Worm (Caenorhabditis elegans) whole organism, L4 larva: ENCODE results near the gene pgph-1.

Experiments
- D1046.2 ChIP-seq: fragments of 200-800 bp; sonication (Bioruptor generic); IDR thresholded peaks from 2 replicates; pipeline ENCODE4 v1.3.6; 2022; ENCODE audit warnings: missing genetic modification characterization, missing compliant biosample characterization
- F37D6.2 ChIP-seq: sonication (generic microtip); optimal IDR thresholded peaks from 2 replicates; lab custom pipeline; 2016; ENCODE audit warnings: mild to moderate bottlenecking, missing genetic modification characterization, missing compliant biosample characterization
- F49E8.2 ChIP-seq: sonication (generic microtip); optimal IDR thresholded peaks from 2 replicates; lab custom pipeline; 2016; ENCODE audit warnings: missing compliant biosample characterization, mild to moderate bottlenecking, missing genetic modification characterization, borderline replicate concordance
- aha-1 ChIP-seq: fragments of 150-350 bp; peaks from one replicate; lab custom pipeline; 2014; ENCODE audit warnings: missing biosample characterization, missing genetic modification characterization
- ama-1 ChIP-seq: fragments of 150-350 bp; optimal IDR thresholded peaks from 2 replicates; lab custom pipeline; 2014; ENCODE audit warnings: inconsistent platforms, mixed read lengths
- ceh-62 ChIP-seq: sonication (generic microtip); optimal IDR thresholded peaks from 2 replicates; lab custom pipeline; 2017; ENCODE audit warnings: missing biosample characterization, missing genetic modification characterization
- ceh-82 ChIP-seq: sonication (generic microtip); optimal IDR thresholded peaks from 2 replicates; lab custom pipeline; 2017; ENCODE audit warnings: missing biosample characterization, missing genetic modification characterization
- cey-2 ChIP-seq: sonication (generic microtip); optimal IDR thresholded peaks from 3 replicates; lab custom pipeline; 2017; ENCODE audit warnings: missing genetic modification characterization, mild to moderate bottlenecking, missing compliant biosample characterization, antibody characterized with exemption, borderline replicate concordance; ENCODE audit not compliant: insufficient read depth
- daf-16 ChIP-seq, 3 experiments: sonication (generic microtip); optimal IDR thresholded peaks; 2 replicates each; lab custom pipeline; 2016 to 2017; ENCODE audit warnings: missing genetic modification characterization in 3 of 3, missing genetic modification reagents in 3 of 3, mild to moderate bottlenecking in 2 of 3, missing compliant biosample characterization in 2 of 3, missing biosample characterization in 1 of 3, moderate library complexity in 1 of 3
- daf-8 ChIP-seq: fragments of 200-800 bp; sonication (Bioruptor generic); IDR thresholded peaks from 2 replicates; pipeline ENCODE4 v1.3.6; 2022; ENCODE audit warnings: missing genetic modification characterization, missing compliant biosample characterization
- dmd-6 ChIP-seq: fragments of 200-800 bp; sonication (Bioruptor generic); IDR thresholded peaks from 2 replicates; pipeline ENCODE4 v1.3.6; 2022; ENCODE audit warnings: missing genetic modification reagents, missing genetic modification characterization, missing compliant biosample characterization
- dve-1 ChIP-seq: sonication (generic microtip); optimal IDR thresholded peaks from 2 replicates; lab custom pipeline; 2017; ENCODE audit warnings: antibody characterized with exemption, mild to moderate bottlenecking, missing genetic modification characterization, missing compliant biosample characterization; ENCODE audit not compliant: insufficient read depth
- fkh-10 ChIP-seq: fragments of 150-350 bp; optimal IDR thresholded peaks from 2 replicates; lab custom pipeline; 2014; ENCODE audit warnings: missing biosample characterization, missing genetic modification reagents, missing genetic modification characterization
- fos-1 ChIP-seq: fragments of 150-350 bp; optimal IDR thresholded peaks from 2 replicates; lab custom pipeline; 2014; ENCODE audit warnings: missing biosample characterization, missing genetic modification characterization
- gei-8 ChIP-seq: fragments of 200-800 bp; sonication (Bioruptor generic); optimal IDR thresholded peaks from 2 replicates; lab custom pipeline; 2018; ENCODE audit warnings: mild to moderate bottlenecking, missing genetic modification characterization, missing compliant biosample characterization
- hlh-11 ChIP-seq: fragments of 200-800 bp; sonication (Bioruptor generic); optimal IDR thresholded peaks from 2 replicates; lab custom pipeline; 2018; ENCODE audit warnings: mild to moderate bottlenecking, missing genetic modification characterization, missing compliant biosample characterization
- hlh-30 ChIP-seq: sonication (generic microtip); optimal IDR thresholded peaks from 2 replicates; lab custom pipeline; 2017; ENCODE audit warnings: antibody characterized with exemption, mild to moderate bottlenecking, missing genetic modification characterization, missing compliant biosample characterization; ENCODE audit not compliant: insufficient read depth
- hmg-1.1 ChIP-seq: fragments of 200-800 bp; sonication (Bioruptor generic); IDR thresholded peaks from 2 replicates; pipeline ENCODE4 v1.3.6; 2022; ENCODE audit warnings: missing genetic modification reagents, missing genetic modification characterization, missing compliant biosample characterization
- lin-38 ChIP-seq: fragments of 200-800 bp; sonication (Bioruptor generic); IDR thresholded peaks from 2 replicates; pipeline ENCODE4 v1.3.6; 2022; ENCODE audit warnings: missing genetic modification reagents, missing genetic modification characterization, missing compliant biosample characterization
- mdl-1 ChIP-seq, 2 experiments: fragments of 150-350 bp in 1 of 2; sonication (generic microtip) in 1 of 2; optimal IDR thresholded peaks; 2 replicates each; lab custom pipeline; 2014 to 2017; ENCODE audit warnings: missing biosample characterization in 2 of 2, missing genetic modification characterization in 2 of 2
- mes-2 ChIP-seq: sonication (generic microtip); optimal IDR thresholded peaks from 2 replicates; lab custom pipeline; 2016; ENCODE audit warnings: missing genotype, mild to moderate bottlenecking, missing genetic modification characterization, missing compliant biosample characterization; ENCODE audit not compliant: poor library complexity, severe bottlenecking
- mxl-2 ChIP-seq: fragments of 200-800 bp; sonication (Bioruptor generic); conservative IDR thresholded peaks from 2 replicates; pipeline ENCODE4 v1.3.6; 2022; ENCODE audit warnings: missing genetic modification reagents, missing genetic modification characterization, missing compliant biosample characterization
- nhr-25 ChIP-seq: sonication (generic microtip); optimal IDR thresholded peaks from 2 replicates; lab custom pipeline; 2017; ENCODE audit warnings: missing genetic modification characterization, mild to moderate bottlenecking, missing compliant biosample characterization, antibody characterized with exemption, moderate library complexity, borderline replicate concordance; ENCODE audit not compliant: insufficient read depth
- nhr-28 ChIP-seq: fragments of 150-350 bp; optimal IDR thresholded peaks from 2 replicates; lab custom pipeline; 2014; ENCODE audit warnings: missing biosample characterization, missing genetic modification characterization
- nhr-48 ChIP-seq: sonication (generic microtip); optimal IDR thresholded peaks from 2 replicates; lab custom pipeline; 2016; ENCODE audit warnings: mild to moderate bottlenecking, missing genetic modification characterization, missing compliant biosample characterization
- nhr-6 ChIP-seq: fragments of 150-350 bp; optimal IDR thresholded peaks from 2 replicates; lab custom pipeline; 2014; ENCODE audit warnings: missing biosample characterization, missing genetic modification characterization
- pha-4 ChIP-seq, 2 experiments: fragments of 150-350 bp in 1 of 2; fragments of 200-800 bp in 1 of 2; sonication (Bioruptor generic) in 1 of 2; IDR thresholded peaks in 1 of 2; optimal IDR thresholded peaks in 1 of 2; 2 replicates each; pipeline versions ENCODE4 v1.3.6 to Lab custom; 2014 to 2022; ENCODE audit warnings: missing genetic modification characterization in 2 of 2, missing genetic modification reagents in 2 of 2, missing biosample characterization in 1 of 2, missing compliant biosample characterization in 1 of 2
- pqm-1 ChIP-seq: sonication (generic microtip); optimal IDR thresholded peaks from 2 replicates; lab custom pipeline; 2017; ENCODE audit warnings: missing biosample characterization, missing genetic modification characterization
- rbr-2 ChIP-seq: sonication (generic microtip); optimal IDR thresholded peaks from 2 replicates; lab custom pipeline; 2016; ENCODE audit warnings: missing genotype, missing genetic modification characterization, missing compliant biosample characterization
- snpc-4 ChIP-seq: fragments of 150-350 bp; optimal IDR thresholded peaks from 2 replicates; lab custom pipeline; 2014; ENCODE audit warnings: missing biosample characterization, missing genetic modification characterization
- tag-97 ChIP-seq: fragments of 200-800 bp; sonication (Bioruptor generic); IDR thresholded peaks from 2 replicates; pipeline ENCODE4 v1.3.6; 2022; ENCODE audit warnings: missing genetic modification characterization, missing compliant biosample characterization
- unc-62 ChIP-seq, 3 experiments: fragments of 150-350 bp in 1 of 3; sonication (generic microtip); optimal IDR thresholded peaks in 2 of 3; peaks in 1 of 3; 1 replicate in 1 of 3; 2 replicates in 2 of 3; lab custom pipeline; 2014 to 2017; ENCODE audit warnings: missing biosample characterization in 3 of 3, missing genetic modification characterization in 3 of 3, missing genetic modification reagents in 3 of 3, missing genotype in 1 of 3
- zfp-3 ChIP-seq: fragments of 200-800 bp; sonication (Bioruptor generic); conservative IDR thresholded peaks from 2 replicates; pipeline ENCODE4 v1.3.6; 2022; ENCODE audit warnings: missing genetic modification reagents, missing genetic modification characterization, missing compliant biosample characterization

The pgph-1 gene

ce11 chrV:5771627-5772026, 18.3 kb upstream of the pgph-1 start, which contains the start of gene F44E7.3:
TSS of gene F44E7.3 (plus strand) at chrV:5771945.
- TF ChIP-seq hlh-11 (tag; lab: Kevin White, UChicago) (peak; percentile 2), mes-2 (tag; lab: Kevin White, UChicago) (peak; percentile 14), pha-4 (GFP tag; IDR thresholded peaks at IDR 0.05; lab: Robert Waterston, UW) (no peak), pha-4 (tag; optimal IDR thresholded peaks at IDR 0.05; lab: Kevin White, UChicago) (no peak), lin-38 (GFP tag; lab: Robert Waterston, UW) (peak; percentile 36; the same call in 1 of the 2 replicates), hlh-30 (tag; lab: Kevin White, UChicago) (no peak), F37D6.2 (tag; lab: Kevin White, UChicago) (no peak), unc-62 (GFP tag; optimal IDR thresholded peaks at IDR 0.05 in 1 of 2; lab: Kevin White, UChicago) (peak in 1 of 2 experiments; percentile 59), unc-62 (tag; optimal IDR thresholded peaks at IDR 0.05; lab: Kevin White, UChicago) (no peak), nhr-25 (tag; lab: Kevin White, UChicago) (no peak), aha-1 (tag; lab: Kevin White, UChicago) (peak; percentile 73), gei-8 (GFP tag; lab: Kevin White, UChicago) (no peak)

ce11 chrV:5769999-5770398, 16.7 kb upstream of the pgph-1 start:
- TF ChIP-seq dmd-6 (GFP tag; lab: Robert Waterston, UW) = peak; percentile 38; the same call in 1 of the 2 replicates
- peak; percentile 33 for TF ChIP-seq mes-2 (tag; lab: Kevin White, UChicago)
- TF ChIP-seq tag-97 (GFP tag; lab: Robert Waterston, UW) = no peak
- TF ChIP-seq nhr-6 (tag; lab: Kevin White, UChicago) = no peak
- TF ChIP-seq F49E8.2 (tag; lab: Kevin White, UChicago) = no peak
- no peak for TF ChIP-seq rbr-2 (tag; lab: Kevin White, UChicago)
- peak; percentile 80 for TF ChIP-seq mxl-2 (GFP tag; lab: Robert Waterston, UW)

ce11 chrV:5769500-5769899, 16.2 kb upstream of the pgph-1 start:
- no peak for TF ChIP-seq daf-8
- peak; percentile 36 for TF ChIP-seq pqm-1 (tag; lab: Kevin White, UChicago)
- TF ChIP-seq dmd-6 (GFP tag; lab: Robert Waterston, UW) = peak; percentile 82
- TF ChIP-seq gei-8 (GFP tag; lab: Kevin White, UChicago) = no peak
- TF ChIP-seq fos-1 (tag; lab: Kevin White, UChicago) = no peak
- TF ChIP-seq nhr-28 (tag; lab: Kevin White, UChicago) = peak; percentile 32
- TF ChIP-seq hlh-30 (tag; lab: Kevin White, UChicago) = peak; percentile 15
- TF ChIP-seq cey-2 (tag; lab: Kevin White, UChicago) = no peak
- no peak for TF ChIP-seq ama-1 (lab: Kevin White, UChicago)
- no peak for TF ChIP-seq ceh-82 (tag; lab: Kevin White, UChicago)
- peak in 1 of 2 experiments; percentile 16 for TF ChIP-seq mdl-1 (tag; optimal IDR thresholded peaks at IDR 0.05; lab: Kevin White, UChicago)
- no peak for TF ChIP-seq snpc-4 (tag; lab: Kevin White, UChicago)
- peak; percentile 51 for TF ChIP-seq hlh-11 (tag; lab: Kevin White, UChicago)
- no peak for TF ChIP-seq ceh-62
- peak; percentile 35 for TF ChIP-seq dve-1 (tag; lab: Kevin White, UChicago)
- TF ChIP-seq pha-4 (GFP tag; IDR thresholded peaks at IDR 0.05; lab: Robert Waterston, UW) = no peak
- no peak for TF ChIP-seq pha-4 (tag; optimal IDR thresholded peaks at IDR 0.05; lab: Kevin White, UChicago)
- no peak for TF ChIP-seq zfp-3 (GFP tag; lab: Robert Waterston, UW)
- TF ChIP-seq daf-16 (GFP tag; optimal IDR thresholded peaks at IDR 0.05; lab: Kevin White, UChicago) = no peak
- TF ChIP-seq daf-16 (tag; optimal IDR thresholded peaks at IDR 0.05; lab: Kevin White, UChicago) = peak; percentile 56
- TF ChIP-seq fkh-10 (GFP tag; lab: Kevin White, UChicago) = no peak
- TF ChIP-seq nhr-48 (tag; lab: Kevin White, UChicago) = peak; percentile 48
- no peak for TF ChIP-seq D1046.2 (GFP tag; lab: Robert Waterston, UW)
- peak in 1 of 2 experiments; percentile 60 for TF ChIP-seq unc-62 (GFP tag; optimal IDR thresholded peaks at IDR 0.05 in 1 of 2; lab: Kevin White, UChicago)
- no peak for TF ChIP-seq unc-62 (tag; optimal IDR thresholded peaks at IDR 0.05; lab: Kevin White, UChicago)
- TF ChIP-seq mxl-2 (GFP tag; lab: Robert Waterston, UW) = no peak
- no peak for TF ChIP-seq hmg-1.1
- TF ChIP-seq, all 104 proteins: peak for 10
